Worm (Caenorhabditis elegans): ENCODE measurements around the gene oac-7.

DNA sequence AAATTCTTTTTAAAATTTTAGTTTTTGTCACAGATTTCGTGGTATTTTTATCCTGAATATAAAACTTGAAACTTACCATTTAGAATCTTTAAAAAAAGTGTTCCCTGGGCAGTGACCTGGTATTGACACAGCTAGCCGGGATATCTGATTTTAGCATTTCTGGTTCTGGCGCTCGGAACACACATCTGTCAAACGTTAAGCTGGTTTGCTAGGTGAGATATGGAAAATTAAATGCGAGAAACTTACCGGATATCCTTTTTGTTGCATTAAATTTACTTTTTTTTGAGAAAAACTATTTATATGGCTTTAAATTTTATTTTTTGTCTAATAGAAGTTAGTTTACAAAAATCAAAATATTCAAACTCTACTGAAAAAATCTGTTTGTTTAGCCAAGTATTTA lies 23.8 kb upstream of the oac-7 start, which contains the start of gene F28G4.4:
- TF ChIP-seq nhr-76 (tag; optimal IDR thresholded peaks at IDR 0.05) (no peak), nhr-237 (tag; optimal IDR thresholded peaks at IDR 0.05) (no peak), R02D3.7 (tag; optimal IDR thresholded peaks at IDR 0.05) (no peak), pqm-1 (tag; optimal IDR thresholded peaks at IDR 0.05) (no peak), nfya-1 (tag; optimal IDR thresholded peaks at IDR 0.05; ENCODE audit: insufficient read depth) (no peak), skn-1 (tag; optimal IDR thresholded peaks at IDR 0.05) (no peak)
